Worm (Caenorhabditis elegans) whole organism, L2 larva: ENCODE data around the gene idpp-5.

ENCODE experiments used
- F13H6.1 ChIP-seq: sonication (generic microtip); optimal IDR thresholded peaks from 2 replicates; lab custom pipeline; 2016; ENCODE audit warnings: missing genetic modification characterization, missing compliant biosample characterization
- Y55F3AM.14 ChIP-seq: fragments of 200-800 bp; sonication (Bioruptor generic); optimal IDR thresholded peaks from 2 replicates; lab custom pipeline; 2018; ENCODE audit warnings: mild to moderate bottlenecking, missing genetic modification characterization, missing compliant biosample characterization
- ama-1 ChIP-seq: fragments of 150-350 bp; optimal IDR thresholded peaks from 2 replicates; lab custom pipeline; 2018; ENCODE audit warnings: inconsistent platforms
- nhr-12 ChIP-seq: fragments of 150-350 bp; optimal IDR thresholded peaks from 2 replicates; lab custom pipeline; 2014; ENCODE audit warnings: missing biosample characterization, missing genetic modification characterization
- nhr-77 ChIP-seq: fragments of 150-350 bp; optimal IDR thresholded peaks from 2 replicates; lab custom pipeline; 2014; ENCODE audit warnings: missing biosample characterization, missing genetic modification characterization
- snpc-4 ChIP-seq: fragments of 150-350 bp; optimal IDR thresholded peaks from 2 replicates; lab custom pipeline; 2014; ENCODE audit warnings: missing biosample characterization, missing genetic modification characterization
- unc-39 ChIP-seq: fragments of 150-350 bp; optimal IDR thresholded peaks from 2 replicates; lab custom pipeline; 2014; ENCODE audit warnings: missing biosample characterization, missing genetic modification characterization
- unc-55 ChIP-seq: fragments of 150-350 bp; sonication (generic microtip); optimal IDR thresholded peaks from 3 replicates; lab custom pipeline; 2014; ENCODE audit warnings: missing biosample characterization, missing genetic modification reagents, missing genetic modification characterization
- unc-62 ChIP-seq: fragments of 150-350 bp; optimal IDR thresholded peaks from 2 replicates; lab custom pipeline; 2014; ENCODE audit warnings: missing biosample characterization, missing genetic modification reagents, missing genetic modification characterization

- no peak for TF ChIP-seq ama-1 (lab: Kevin White, UChicago)
- no peak for TF ChIP-seq unc-39
- TF ChIP-seq F13H6.1 (tag; lab: Kevin White, UChicago): no peak
- no peak for TF ChIP-seq unc-55 (GFP tag; lab: Kevin White, UChicago)
- TF ChIP-seq unc-62 (GFP tag; lab: Kevin White, UChicago): no peak
- TF ChIP-seq nhr-77 (tag; lab: Kevin White, UChicago): no peak
- TF ChIP-seq nhr-12 (tag; lab: Kevin White, UChicago): no peak
- TF ChIP-seq Y55F3AM.14: no peak
- TF ChIP-seq snpc-4 (tag; lab: Kevin White, UChicago): no peak
Measured at ce11 chrX:3758399-3758798, 34.2 kb downstream of the idpp-5 start, which contains the start of gene T14G12.12.
